Worm (Caenorhabditis elegans) whole organism, L3 larva: ENCODE measurements around the gene ZK596.2.

Experiments
- R02D3.7 ChIP-seq: fragments of 150-350 bp; optimal IDR thresholded peaks from 2 replicates; lab custom pipeline; 2014; ENCODE audit warnings: missing biosample characterization, missing genetic modification characterization
- ZK546.5 ChIP-seq: sonication (generic microtip); optimal IDR thresholded peaks from 2 replicates; lab custom pipeline; 2017; ENCODE audit warnings: missing biosample characterization, missing genetic modification characterization
- aly-2 ChIP-seq: fragments of 150-350 bp; optimal IDR thresholded peaks from 2 replicates; lab custom pipeline; 2014; ENCODE audit warnings: missing biosample characterization, missing genetic modification characterization
- ama-1 ChIP-seq: fragments of 150-350 bp; optimal IDR thresholded peaks from 2 replicates; lab custom pipeline; 2018
- ceh-16 ChIP-seq: sonication (generic microtip); optimal IDR thresholded peaks from 2 replicates; lab custom pipeline; 2017; ENCODE audit warnings: missing biosample characterization, missing genetic modification characterization
- ceh-28 ChIP-seq: fragments of 150-350 bp; optimal IDR thresholded peaks from 2 replicates; lab custom pipeline; 2014; ENCODE audit warnings: missing biosample characterization, missing genetic modification reagents, missing genetic modification characterization
- ceh-82 ChIP-seq: fragments of 150-350 bp; optimal IDR thresholded peaks from 2 replicates; lab custom pipeline; 2014; ENCODE audit warnings: missing biosample characterization, missing genetic modification characterization
- ceh-9 ChIP-seq: sonication (generic microtip); optimal IDR thresholded peaks from 2 replicates; lab custom pipeline; 2018; ENCODE audit warnings: missing biosample characterization, missing genetic modification characterization
- daf-12 ChIP-seq: fragments of 150-350 bp; optimal IDR thresholded peaks from 2 replicates; lab custom pipeline; 2014; ENCODE audit warnings: missing biosample characterization, missing genetic modification reagents, missing genetic modification characterization
- egl-27 ChIP-seq: sonication (generic microtip); optimal IDR thresholded peaks from 4 replicates; lab custom pipeline; 2017; ENCODE audit warnings: missing biosample characterization, missing genetic modification reagents, missing genetic modification characterization
- egl-5 ChIP-seq: fragments of 150-350 bp; optimal IDR thresholded peaks from 2 replicates; lab custom pipeline; 2017; ENCODE audit warnings: missing biosample characterization, missing genetic modification reagents, missing genetic modification characterization, inconsistent platforms
- elt-1 ChIP-seq: fragments of 150-350 bp; optimal IDR thresholded peaks from 2 replicates; lab custom pipeline; 2014; ENCODE audit warnings: missing biosample characterization, missing genetic modification characterization
- elt-2 ChIP-seq: sonication (generic microtip); optimal IDR thresholded peaks from 2 replicates; lab custom pipeline; 2016; ENCODE audit warnings: missing genetic modification reagents, mild to moderate bottlenecking, missing genetic modification characterization, missing compliant biosample characterization
- elt-3 ChIP-seq, 3 experiments: fragments of 150-350 bp in 1 of 3; sonication (generic microtip) in 2 of 3; optimal IDR thresholded peaks; 2 replicates in 2 of 3; 4 replicates in 1 of 3; lab custom pipeline; 2014 to 2017; ENCODE audit warnings: missing biosample characterization in 3 of 3, missing genetic modification characterization in 3 of 3
- eor-1 ChIP-seq, 2 experiments: fragments of 150-350 bp; optimal IDR thresholded peaks; 2 replicates each; lab custom pipeline; 2014 to 2018; ENCODE audit warnings: missing biosample characterization in 2 of 2, missing genetic modification characterization in 2 of 2
- fkh-10 ChIP-seq: sonication (generic microtip); optimal IDR thresholded peaks from 2 replicates; lab custom pipeline; 2017; ENCODE audit warnings: missing biosample characterization, missing genetic modification reagents, missing genetic modification characterization
- fkh-2 ChIP-seq: fragments of 150-350 bp; optimal IDR thresholded peaks from 2 replicates; lab custom pipeline; 2014; ENCODE audit warnings: missing biosample characterization, missing genetic modification reagents, missing genetic modification characterization
- fos-1 ChIP-seq: fragments of 150-350 bp; optimal IDR thresholded peaks from 2 replicates; lab custom pipeline; 2014; ENCODE audit warnings: missing biosample characterization, missing genetic modification characterization
- hmg-11 ChIP-seq: sonication (generic microtip); optimal IDR thresholded peaks from 2 replicates; lab custom pipeline; 2016; ENCODE audit warnings: missing genetic modification characterization, missing compliant biosample characterization
- jun-1 ChIP-seq: fragments of 150-350 bp; optimal IDR thresholded peaks from 2 replicates; lab custom pipeline; 2014; ENCODE audit warnings: missing biosample characterization, missing genetic modification reagents, missing genetic modification characterization
- lin-15B ChIP-seq: fragments of 150-350 bp; optimal IDR thresholded peaks from 2 replicates; lab custom pipeline; 2014; ENCODE audit warnings: missing biosample characterization, missing genetic modification characterization
- lin-39 ChIP-seq: fragments of 150-350 bp; optimal IDR thresholded peaks from 2 replicates; lab custom pipeline; 2018; ENCODE audit warnings: missing biosample characterization, missing genetic modification reagents, missing genetic modification characterization
- lsy-12 ChIP-seq: sonication (generic microtip); optimal IDR thresholded peaks from 2 replicates; lab custom pipeline; 2016; ENCODE audit warnings: mild to moderate bottlenecking, missing genetic modification characterization, missing compliant biosample characterization
- mdl-1 ChIP-seq: fragments of 150-350 bp; optimal IDR thresholded peaks from 2 replicates; lab custom pipeline; 2014; ENCODE audit warnings: missing biosample characterization, missing genetic modification characterization
- mml-1 ChIP-seq: fragments of 150-350 bp; sonication (generic microtip); optimal IDR thresholded peaks from 3 replicates; lab custom pipeline; 2014; ENCODE audit warnings: missing biosample characterization, missing genetic modification characterization
- nfya-1 ChIP-seq: sonication (generic microtip); optimal IDR thresholded peaks from 2 replicates; lab custom pipeline; 2017; ENCODE audit warnings: missing genetic modification characterization, mild to moderate bottlenecking, missing compliant biosample characterization, antibody characterized with exemption, moderate library complexity; ENCODE audit not compliant: insufficient read depth
- nhr-11 ChIP-seq: fragments of 150-350 bp; optimal IDR thresholded peaks from 2 replicates; lab custom pipeline; 2014; ENCODE audit warnings: missing biosample characterization, missing genetic modification characterization
- nhr-23 ChIP-seq: fragments of 150-350 bp; optimal IDR thresholded peaks from 2 replicates; lab custom pipeline; 2014; ENCODE audit warnings: missing biosample characterization, missing genetic modification reagents, missing genetic modification characterization
- nhr-237 ChIP-seq: fragments of 150-350 bp; optimal IDR thresholded peaks from 2 replicates; lab custom pipeline; 2014; ENCODE audit warnings: missing biosample characterization, missing genetic modification characterization
- nhr-25 ChIP-seq: sonication (generic microtip); optimal IDR thresholded peaks from 2 replicates; lab custom pipeline; 2017; ENCODE audit warnings: missing biosample characterization, missing genetic modification characterization
- nhr-28 ChIP-seq: fragments of 150-350 bp; optimal IDR thresholded peaks from 2 replicates; lab custom pipeline; 2014; ENCODE audit warnings: missing biosample characterization, missing genetic modification characterization
- nhr-43 ChIP-seq: sonication (generic microtip); optimal IDR thresholded peaks from 2 replicates; lab custom pipeline; 2016; ENCODE audit warnings: mild to moderate bottlenecking, missing genetic modification characterization, missing compliant biosample characterization; ENCODE audit not compliant: poor library complexity, severe bottlenecking
- nhr-67 ChIP-seq: fragments of 150-350 bp; optimal IDR thresholded peaks from 2 replicates; lab custom pipeline; 2014; ENCODE audit warnings: missing biosample characterization, missing genetic modification characterization
- pha-4 ChIP-seq: fragments of 150-350 bp; optimal IDR thresholded peaks from 2 replicates; lab custom pipeline; 2014; ENCODE audit warnings: missing biosample characterization, missing genetic modification reagents, missing genetic modification characterization
- pqm-1 ChIP-seq: fragments of 150-350 bp; optimal IDR thresholded peaks from 2 replicates; lab custom pipeline; 2017; ENCODE audit warnings: missing biosample characterization, missing genetic modification characterization, inconsistent platforms
- sea-2 ChIP-seq: fragments of 150-350 bp; sonication (generic microtip); optimal IDR thresholded peaks from 4 replicates; lab custom pipeline; 2014; ENCODE audit warnings: missing biosample characterization, missing genetic modification reagents, missing genetic modification characterization
- skn-1 ChIP-seq: fragments of 150-350 bp; optimal IDR thresholded peaks from 2 replicates; lab custom pipeline; 2014; ENCODE audit warnings: missing biosample characterization, missing genetic modification characterization
- snpc-4 ChIP-seq: fragments of 150-350 bp; optimal IDR thresholded peaks from 2 replicates; lab custom pipeline; 2014; ENCODE audit warnings: missing biosample characterization, missing genetic modification characterization
- tbx-2 ChIP-seq: sonication (generic microtip); optimal IDR thresholded peaks from 2 replicates; lab custom pipeline; 2016; ENCODE audit warnings: mild to moderate bottlenecking, missing genetic modification characterization, missing compliant biosample characterization
- unc-62 ChIP-seq: fragments of 150-350 bp; sonication (generic microtip); optimal IDR thresholded peaks from 4 replicates; lab custom pipeline; 2014; ENCODE audit warnings: missing biosample characterization, missing genetic modification reagents, missing genetic modification characterization
- zag-1 ChIP-seq: fragments of 150-350 bp; optimal IDR thresholded peaks from 2 replicates; lab custom pipeline; 2014; ENCODE audit warnings: missing biosample characterization, missing genetic modification characterization
- ztf-11 ChIP-seq: fragments of 150-350 bp; optimal IDR thresholded peaks from 2 replicates; lab custom pipeline; 2014; ENCODE audit warnings: missing biosample characterization, missing genetic modification characterization
- ztf-4 ChIP-seq: fragments of 150-350 bp; optimal IDR thresholded peaks from 2 replicates; lab custom pipeline; 2014; ENCODE audit warnings: missing biosample characterization, missing genetic modification characterization

Gene ZK596.2

ce11 chrIV:10935853-10936491, 26.9 kb upstream of the ZK596.2 start, which contains the start of gene lgg-2:
lgg-2 (minus strand) TSS chrIV:10935903.
- no peak for TF ChIP-seq aly-2 (tag; lab: Kevin White, UChicago)
- TF ChIP-seq ztf-4 (tag; lab: Kevin White, UChicago) = peak; percentile 93
- TF ChIP-seq ztf-11 (tag; lab: Kevin White, UChicago) = no peak
- peak; percentile 44 for TF ChIP-seq fkh-10 (GFP tag; lab: Kevin White, UChicago)
- TF ChIP-seq elt-3 (tag; optimal IDR thresholded peaks at IDR 0.05; lab: Kevin White, UChicago) = peak in 2 of 3 experiments; percentile 33 to 49
- peak; percentile 90 for TF ChIP-seq mdl-1 (tag; lab: Kevin White, UChicago)
- no peak for TF ChIP-seq ceh-16 (tag; lab: Kevin White, UChicago)
- peak; percentile 98 for TF ChIP-seq nhr-25 (tag; lab: Kevin White, UChicago)
- TF ChIP-seq pqm-1 (tag; lab: Kevin White, UChicago) = peak; percentile 93
- TF ChIP-seq lin-39 (tag; lab: Kevin White, UChicago) = peak; percentile 67
- TF ChIP-seq hmg-11 (tag; lab: Kevin White, UChicago) = peak; percentile 78
- peak; percentile 79 for TF ChIP-seq fos-1 (tag; lab: Kevin White, UChicago)
- peak; percentile 87 for TF ChIP-seq egl-27
- TF ChIP-seq ceh-82 (tag; lab: Kevin White, UChicago) = peak; percentile 63
- TF ChIP-seq pha-4 (tag; lab: Kevin White, UChicago) = peak; percentile 95
- TF ChIP-seq unc-62 = peak; percentile 94
- no peak for TF ChIP-seq nhr-67 (tag; lab: Kevin White, UChicago)
- peak; percentile 82 for TF ChIP-seq lin-15B
- TF ChIP-seq tbx-2 (tag; lab: Kevin White, UChicago) = peak; percentile 88
- TF ChIP-seq nhr-11 (tag; lab: Kevin White, UChicago) = peak; percentile 90
- no peak for TF ChIP-seq nhr-28 (tag; lab: Kevin White, UChicago)
- peak; percentile 78 for TF ChIP-seq snpc-4 (tag; lab: Kevin White, UChicago)
- TF ChIP-seq fkh-2 (tag; lab: Kevin White, UChicago) = no peak
- TF ChIP-seq ceh-28 (tag; lab: Kevin White, UChicago) = peak; percentile 93
- peak; percentile 73 for TF ChIP-seq ama-1 (lab: Kevin White, UChicago)
- no peak for TF ChIP-seq sea-2 (GFP tag; lab: Kevin White, UChicago)
- TF ChIP-seq daf-12 (tag; lab: Kevin White, UChicago) = no peak
- peak; percentile 30 for TF ChIP-seq skn-1 (tag; lab: Kevin White, UChicago)
- no peak for TF ChIP-seq ZK546.5 (tag; lab: Kevin White, UChicago)
- TF ChIP-seq eor-1 (tag; optimal IDR thresholded peaks at IDR 0.05; lab: Kevin White, UChicago) = peak in 1 of 2 experiments; percentile 63
- peak; percentile 88 for TF ChIP-seq elt-1
- peak; percentile 92 for TF ChIP-seq nfya-1 (tag; lab: Kevin White, UChicago)
- peak; percentile 95 for TF ChIP-seq jun-1 (tag; lab: Kevin White, UChicago)
- TF ChIP-seq lsy-12 = peak; percentile 94
- peak; percentile 99 for TF ChIP-seq nhr-23 (tag; lab: Kevin White, UChicago)
- TF ChIP-seq mml-1 (tag; lab: Kevin White, UChicago) = peak; percentile 30
- TF ChIP-seq elt-2 = peak; percentile 92
- TF ChIP-seq nhr-43 (tag; lab: Kevin White, UChicago) = peak; percentile 95
- peak; percentile 74 for TF ChIP-seq egl-5 (tag; lab: Kevin White, UChicago)
- peak; percentile 75 for TF ChIP-seq R02D3.7 (tag; lab: Kevin White, UChicago)

ce11 chrIV:10935336-10935735, 26.2 kb upstream of the ZK596.2 start:
- no peak for TF ChIP-seq nhr-28 (tag; lab: Kevin White, UChicago)
- TF ChIP-seq tbx-2 (tag; lab: Kevin White, UChicago) = peak; percentile 56
- peak; percentile 32 for TF ChIP-seq elt-1
- no peak for TF ChIP-seq sea-2 (GFP tag; lab: Kevin White, UChicago)
- TF ChIP-seq daf-12 (tag; lab: Kevin White, UChicago) = no peak
- TF ChIP-seq ceh-9 (tag; lab: Kevin White, UChicago) = no peak
- TF ChIP-seq egl-27 = peak; percentile 53
- TF ChIP-seq elt-2 = peak; percentile 59
- peak in 1 of 2 experiments; percentile 32 for TF ChIP-seq eor-1 (tag; optimal IDR thresholded peaks at IDR 0.05; lab: Kevin White, UChicago)
- no peak for TF ChIP-seq R02D3.7 (tag; lab: Kevin White, UChicago)
- TF ChIP-seq lsy-12 = peak; percentile 90
- TF ChIP-seq snpc-4 (tag; lab: Kevin White, UChicago) = peak; percentile 26
- TF ChIP-seq mdl-1 (tag; lab: Kevin White, UChicago) = peak; percentile 60
- no peak for TF ChIP-seq ceh-16 (tag; lab: Kevin White, UChicago)
- TF ChIP-seq lin-15B = peak; percentile 26
- TF ChIP-seq ama-1 (lab: Kevin White, UChicago) = peak; percentile 80
- TF ChIP-seq ztf-4 (tag; lab: Kevin White, UChicago) = peak; percentile 65
- TF ChIP-seq pha-4 (tag; lab: Kevin White, UChicago) = peak; percentile 63
- peak; percentile 40 for TF ChIP-seq nhr-25 (tag; lab: Kevin White, UChicago)
- no peak for TF ChIP-seq nhr-11 (tag; lab: Kevin White, UChicago)
- peak; percentile 43 for TF ChIP-seq lin-39 (tag; lab: Kevin White, UChicago)
- peak; percentile 90 for TF ChIP-seq nfya-1 (tag; lab: Kevin White, UChicago)
- TF ChIP-seq jun-1 (tag; lab: Kevin White, UChicago) = peak; percentile 75
- TF ChIP-seq elt-3 (tag; optimal IDR thresholded peaks at IDR 0.05; lab: Kevin White, UChicago) = peak in 1 of 3 experiments; percentile 17
- peak; percentile 81 for TF ChIP-seq mml-1 (tag; lab: Kevin White, UChicago)
- TF ChIP-seq nhr-23 (tag; lab: Kevin White, UChicago) = peak; percentile 80
- TF ChIP-seq egl-5 (tag; lab: Kevin White, UChicago) = peak; percentile 95
- TF ChIP-seq ceh-28 (tag; lab: Kevin White, UChicago) = peak; percentile 65
- TF ChIP-seq pqm-1 (tag; lab: Kevin White, UChicago) = peak; percentile 64
- TF ChIP-seq nhr-237 (tag; lab: Kevin White, UChicago) = no peak
- peak; percentile 57 for TF ChIP-seq unc-62
- TF ChIP-seq zag-1 = no peak
- no peak for TF ChIP-seq nhr-67 (tag; lab: Kevin White, UChicago)
- TF ChIP-seq nhr-43 (tag; lab: Kevin White, UChicago) = peak; percentile 40
- TF ChIP-seq, all 47 proteins: peak for 24
